Worm (Caenorhabditis elegans): ENCODE measurements around the gene plrg-1.

The plrg-1 gene

DNA sequence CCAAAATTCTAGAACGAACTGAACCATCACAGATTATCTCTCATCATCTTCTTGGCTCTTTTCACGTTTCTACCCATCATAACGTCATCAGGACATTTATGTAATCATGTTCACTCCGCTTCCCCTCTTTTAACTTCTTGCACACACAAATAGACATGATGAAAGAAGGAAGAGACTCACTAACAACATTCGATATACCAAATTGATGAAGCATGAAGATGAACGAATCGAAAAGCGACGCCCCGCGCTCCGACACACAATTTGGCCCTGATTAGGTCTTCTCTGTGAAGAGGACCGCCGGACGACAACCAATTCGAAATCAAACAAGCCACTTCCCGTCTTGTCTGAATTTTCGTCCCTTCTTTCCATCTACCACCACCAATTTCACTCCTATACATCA lies 10.8 kb upstream of the plrg-1 start:
- TF ChIP-seq fos-1 (tag; optimal IDR thresholded peaks at IDR 0.05) (no peak), ztf-11 (tag; optimal IDR thresholded peaks at IDR 0.05) (no peak), F49E8.2 (tag; optimal IDR thresholded peaks at IDR 0.05; ENCODE audit: borderline replicate concordance) (no peak), ces-1 (GFP tag; optimal IDR thresholded peaks at IDR 0.05) (peak; percentile 48), nhr-28 (tag; optimal IDR thresholded peaks at IDR 0.05) (no peak), Y105C5A.15 (GFP tag; IDR thresholded peaks at IDR 0.05) (no peak), spr-1 (tag; optimal IDR thresholded peaks at IDR 0.05) (no peak), duxl-1 (tag; optimal IDR thresholded peaks at IDR 0.05; ENCODE audit: poor library complexity) (no peak)

DNA sequence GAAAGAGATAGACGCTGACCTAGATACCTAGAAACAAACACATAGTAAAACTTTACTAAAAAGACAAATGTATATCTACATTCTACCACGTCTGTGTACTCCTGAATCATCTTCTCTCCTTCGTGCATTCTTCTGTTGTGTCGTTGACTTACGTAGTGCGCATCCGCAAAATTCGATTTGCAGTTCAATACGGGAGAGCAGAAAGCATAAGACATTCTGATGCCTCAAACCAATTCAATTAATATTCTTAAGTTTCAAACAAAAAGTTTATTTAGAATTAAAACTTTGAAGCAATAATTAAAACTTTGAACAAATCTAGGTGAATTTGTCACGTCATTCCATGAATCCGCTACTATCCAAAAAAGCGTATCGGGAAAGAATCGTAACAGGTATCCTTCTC lies 9.1 kb upstream of the plrg-1 start:
- TF ChIP-seq ces-1 (GFP tag; optimal IDR thresholded peaks at IDR 0.05) (peak; percentile 71), attf-4 (tag; optimal IDR thresholded peaks at IDR 0.05) (no peak), ctbp-1 (GFP tag; IDR thresholded peaks at IDR 0.05) (0 out of 2 replicates have a peak, but pooled peaks have one; percentile 25), F37D6.2 (tag; optimal IDR thresholded peaks at IDR 0.05) (no peak), sdz-12 (GFP tag; optimal IDR thresholded peaks at IDR 0.05) (no peak), spr-1 (tag; optimal IDR thresholded peaks at IDR 0.05) (no peak), nhr-25 (tag; optimal IDR thresholded peaks at IDR 0.05; ENCODE audit: borderline replicate concordance, insufficient read depth) (no peak), zip-11 (GFP tag; IDR thresholded peaks at IDR 0.05) (no peak), nhr-41 (GFP tag; IDR thresholded peaks at IDR 0.05) (no peak), nhr-11 (tag; optimal IDR thresholded peaks at IDR 0.05) (no peak), mdt-29 (GFP tag; IDR thresholded peaks at IDR 0.05) (no peak)

DNA sequence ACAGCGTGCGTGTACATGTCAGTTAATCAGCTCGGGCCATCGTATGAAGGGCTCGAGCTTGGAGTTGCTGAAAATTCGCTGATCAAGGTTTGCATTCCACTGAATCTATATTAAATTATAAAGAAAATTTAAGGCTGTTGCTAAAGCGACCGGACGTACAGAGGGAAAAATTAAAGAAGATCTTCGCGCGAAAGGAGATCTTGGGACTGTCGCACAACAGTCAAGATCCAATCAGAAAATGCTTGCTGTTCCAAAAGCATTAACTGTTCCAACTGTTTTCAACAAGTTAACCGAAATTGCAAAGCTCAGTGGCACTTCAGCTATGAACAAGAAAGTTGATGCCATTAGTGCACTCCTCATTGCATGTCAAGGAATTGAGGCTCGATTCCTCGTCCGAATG lies 6.6 kb upstream of the plrg-1 start:
- TF ChIP-seq hlh-30 (tag; optimal IDR thresholded peaks at IDR 0.05; ENCODE audit: insufficient read depth) (no peak), unc-62 (GFP tag; optimal IDR thresholded peaks at IDR 0.05 in 1 of 2) (peak in 1 of 2 experiments; percentile 91), unc-62 (tag; optimal IDR thresholded peaks at IDR 0.05) (no peak), aly-2 (tag; optimal IDR thresholded peaks at IDR 0.05) (no peak), lim-7 (GFP tag; IDR thresholded peaks at IDR 0.05) (no peak), unc-130 (GFP tag; optimal IDR thresholded peaks at IDR 0.05) (no peak), D1046.2 (GFP tag; IDR thresholded peaks at IDR 0.05) (no peak)

DNA sequence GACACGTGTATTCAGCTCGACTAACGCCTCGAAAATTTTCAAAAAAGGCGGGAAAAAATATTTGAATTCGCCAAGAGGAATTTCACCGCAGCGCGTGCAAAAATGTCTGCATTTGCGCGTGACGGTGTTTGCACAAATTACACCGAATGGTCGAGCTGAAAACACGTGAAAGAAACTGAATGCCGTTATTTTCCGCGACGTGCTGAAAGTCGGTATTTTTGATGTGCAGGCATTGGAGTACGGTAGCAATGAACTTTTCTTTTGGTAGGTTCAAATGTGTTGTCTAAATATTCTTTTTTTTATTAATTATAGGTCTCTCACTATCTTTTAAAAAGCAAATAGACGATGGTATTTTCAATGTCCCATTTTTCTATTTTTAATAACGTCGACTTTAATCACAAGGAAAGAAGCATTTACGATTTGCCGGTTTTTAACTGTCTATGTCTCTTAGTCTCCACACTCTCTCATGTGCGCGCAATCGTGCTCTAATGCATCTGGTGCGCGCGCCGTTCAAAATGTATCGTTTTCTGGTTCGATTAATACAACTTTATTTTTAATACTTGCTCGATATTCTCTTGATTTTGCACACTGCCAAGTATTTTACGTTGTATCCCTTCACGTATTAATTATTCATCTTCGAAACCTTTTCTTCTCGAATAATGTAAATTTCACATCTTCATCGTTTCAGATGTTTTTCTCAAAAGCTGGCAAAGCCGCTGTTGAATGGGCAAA lies 5.9 kb upstream of the plrg-1 start, which contains the start of the genes C29A12.1 and lig-1:
C29A12.1 (minus strand) TSS at position 63 of the 732 bp plus-strand sequence.
lig-1 (plus strand) TSS at position 682 of the 732 bp plus-strand sequence.
- no peak for TF ChIP-seq Y75B8A.6 (GFP tag; IDR thresholded peaks at IDR 0.05)
- peak; percentile 57 for TF ChIP-seq dpl-1 (GFP tag; optimal IDR thresholded peaks at IDR 0.05)
- TF ChIP-seq hlh-30 (tag; optimal IDR thresholded peaks at IDR 0.05; ENCODE audit: insufficient read depth) = peak; percentile 61
- TF ChIP-seq nhr-6 (tag; optimal IDR thresholded peaks at IDR 0.05) = peak; percentile 63
- TF ChIP-seq Y48G9A.11 (GFP tag; IDR thresholded peaks at IDR 0.05) = peak; percentile 44; the same call in 1 of the 2 replicates
- peak; percentile 72 for TF ChIP-seq F49E8.2 (tag; optimal IDR thresholded peaks at IDR 0.05; ENCODE audit: borderline replicate concordance)
- no peak for TF ChIP-seq ceh-20 (GFP tag; IDR thresholded peaks at IDR 0.05)
- TF ChIP-seq unc-130 (GFP tag; optimal IDR thresholded peaks at IDR 0.05) = peak; percentile 37
- TF ChIP-seq lin-38 (GFP tag; IDR thresholded peaks at IDR 0.05) = peak; percentile 86
- peak; percentile 66 for TF ChIP-seq mes-2 (tag; optimal IDR thresholded peaks at IDR 0.05; ENCODE audit: poor library complexity, severe bottlenecking)

DNA sequence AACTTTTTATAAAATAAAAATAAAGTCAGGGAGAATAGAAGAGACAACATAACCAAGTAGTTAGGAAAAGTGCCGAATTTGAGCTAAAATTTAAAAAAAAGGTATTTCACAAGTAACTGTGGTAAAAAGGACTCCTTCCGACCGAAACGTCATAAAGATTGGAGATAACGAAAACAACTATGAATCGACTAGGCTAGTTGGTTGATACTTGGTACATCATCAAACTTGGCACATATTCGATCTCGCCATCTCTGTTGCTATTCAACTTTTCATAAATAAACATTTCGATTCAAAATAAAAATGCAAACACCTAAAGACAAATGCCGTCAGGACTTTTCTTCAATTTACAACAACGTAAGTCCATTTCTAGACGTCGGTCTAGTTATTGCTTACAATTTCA lies 4.1 kb upstream of the plrg-1 start, which contains the start of gene C29A12.22:
C29A12.22 (plus strand) TSS at position 301 of the 400 bp plus-strand sequence.
- TF ChIP-seq D1046.2 (GFP tag; IDR thresholded peaks at IDR 0.05) (no peak), ceh-44 (GFP tag; IDR thresholded peaks at IDR 0.05) (no peak), lin-29 (GFP tag; IDR thresholded peaks at IDR 0.05) (no peak), unc-62 (GFP tag; optimal IDR thresholded peaks at IDR 0.05 in 1 of 2) (no peak), unc-62 (tag; optimal IDR thresholded peaks at IDR 0.05) (no peak), ztf-7 (tag; optimal IDR thresholded peaks at IDR 0.05) (no peak), ZK546.5 (tag; optimal IDR thresholded peaks at IDR 0.05) (no peak), dmd-6 (GFP tag; IDR thresholded peaks at IDR 0.05) (no peak), lir-3 (tag; optimal IDR thresholded peaks at IDR 0.05) (no peak), madf-5 (GFP tag; IDR thresholded peaks at IDR 0.05) (no peak), aha-1 (tag) (no peak)
